Fruit fly (Drosophila melanogaster) whole organism, embryonic: Measurements from ENCODE around the gene Ir31a.

Experiments
- CG10565 ChIP-seq: fragments of 200-800 bp; sonication (Bioruptor generic); optimal IDR thresholded peaks from 3 replicates; lab custom pipeline; 2016; ENCODE audit warnings: missing biosample characterization, mild to moderate bottlenecking, missing genetic modification characterization
- CG10959 ChIP-seq: fragments of 200-800 bp; sonication (Bioruptor generic); IDR thresholded peaks from 2 replicates; pipeline ENCODE4 v1.3.6; 2022; ENCODE audit warnings: missing biosample characterization, missing genetic modification characterization
- CG12071 ChIP-seq: fragments of 200-800 bp; sonication (Bioruptor generic); optimal IDR thresholded peaks from 3 replicates; lab custom pipeline; 2018; ENCODE audit warnings: missing biosample characterization, mild to moderate bottlenecking, missing genetic modification characterization
- CG12104 ChIP-seq: fragments of 200-800 bp; sonication (Bioruptor generic); optimal IDR thresholded peaks from 3 replicates; lab custom pipeline; 2016; ENCODE audit warnings: missing biosample characterization, missing genetic modification characterization
- CG12299 ChIP-seq: fragments of 200-800 bp; sonication (Bioruptor generic); optimal IDR thresholded peaks from 2 replicates; lab custom pipeline; 2018; ENCODE audit warnings: missing biosample characterization, mild to moderate bottlenecking, missing genetic modification characterization
- CG13123 ChIP-seq: fragments of 200-800 bp; sonication (Bioruptor generic); optimal IDR thresholded peaks from 2 replicates; lab custom pipeline; 2016; ENCODE audit warnings: missing biosample characterization, missing genetic modification characterization
- CG14860 ChIP-seq: fragments of 200-800 bp; sonication (Bioruptor generic); IDR thresholded peaks from 3 replicates; pipeline ENCODE4 v1.3.6; 2022; ENCODE audit warnings: missing biosample characterization, missing genetic modification characterization; ENCODE audit not compliant: partially characterized antibody
- CG17328 ChIP-seq: fragments of 200-800 bp; sonication (Bioruptor generic); IDR thresholded peaks from 2 replicates; pipeline ENCODE4 v1.3.6; 2022; ENCODE audit warnings: missing biosample characterization, missing genetic modification characterization
- CG17359 ChIP-seq: fragments of 200-800 bp; sonication (Bioruptor generic); optimal IDR thresholded peaks from 3 replicates; lab custom pipeline; 2018; ENCODE audit warnings: missing biosample characterization, mild to moderate bottlenecking, missing genetic modification characterization, moderate library complexity
- CG17568 ChIP-seq: fragments of 200-800 bp; sonication (Bioruptor generic); optimal IDR thresholded peaks from 2 replicates; lab custom pipeline; 2018; ENCODE audit warnings: missing biosample characterization, mild to moderate bottlenecking, missing genetic modification characterization, moderate library complexity
- CG17829 ChIP-seq: fragments of 200-800 bp; optimal IDR thresholded peaks from 2 replicates; lab custom pipeline; 2019; ENCODE audit warnings: missing biosample characterization, mild to moderate bottlenecking, missing genetic modification characterization, moderate library complexity
- CG18476 ChIP-seq: fragments of 200-800 bp; sonication (Bioruptor generic); optimal IDR thresholded peaks from 2 replicates; lab custom pipeline; 2016; ENCODE audit warnings: missing biosample characterization, mild to moderate bottlenecking, missing genetic modification characterization
- CG30020 ChIP-seq: fragments of 200-800 bp; optimal IDR thresholded peaks from 2 replicates; lab custom pipeline; 2019; ENCODE audit warnings: missing biosample characterization, mild to moderate bottlenecking, missing genetic modification characterization, moderate library complexity
- CG3065 ChIP-seq: fragments of 200-800 bp; sonication (Bioruptor generic); optimal IDR thresholded peaks from 2 replicates; lab custom pipeline; 2016; ENCODE audit warnings: missing biosample characterization, missing genetic modification characterization
- CG3281 ChIP-seq: fragments of 200-800 bp; sonication (Bioruptor generic); optimal IDR thresholded peaks from 3 replicates; lab custom pipeline; 2017; ENCODE audit warnings: missing biosample characterization, mild to moderate bottlenecking, missing genetic modification characterization
- CG6654 ChIP-seq: fragments of 200-800 bp; sonication (Bioruptor generic); optimal IDR thresholded peaks from 2 replicates; lab custom pipeline; 2017; ENCODE audit warnings: missing biosample characterization, mild to moderate bottlenecking, missing genetic modification characterization
- Dad ChIP-seq: fragments of 200-800 bp; sonication (Bioruptor generic); optimal IDR thresholded peaks from 3 replicates; lab custom pipeline; 2016; ENCODE audit warnings: missing biosample characterization, missing genetic modification characterization
- Dref ChIP-seq: fragments of 200-800 bp; sonication (Bioruptor generic); IDR thresholded peaks from 2 replicates; pipeline ENCODE4 v1.3.6; 2022; ENCODE audit warnings: missing biosample characterization, missing genetic modification characterization
- E2f2 ChIP-seq: fragments of 200-800 bp; sonication (Bioruptor generic); IDR thresholded peaks from 2 replicates; pipeline ENCODE4 v1.3.6; 2022; ENCODE audit warnings: missing biosample characterization, missing genetic modification characterization
- H15 ChIP-seq: fragments of 200-800 bp; sonication (Bioruptor generic); IDR thresholded peaks from 3 replicates; pipeline ENCODE4 v1.3.6; 2022; ENCODE audit warnings: missing biosample characterization, missing genetic modification characterization
- Jarid2 ChIP-seq: fragments of 200-800 bp; sonication (Bioruptor generic); optimal IDR thresholded peaks from 3 replicates; lab custom pipeline; 2017; ENCODE audit warnings: mild to moderate bottlenecking, missing biosample characterization, missing genetic modification reagents, missing genetic modification characterization
- Oli ChIP-seq: fragments of 200-800 bp; sonication (Bioruptor generic); optimal IDR thresholded peaks from 2 replicates; lab custom pipeline; 2018; ENCODE audit warnings: missing biosample characterization, mild to moderate bottlenecking, missing genetic modification characterization, moderate library complexity
- Pdp1 ChIP-seq, 2 experiments: fragments of 200-800 bp; sonication (Bioruptor generic); optimal IDR thresholded peaks; 3 replicates each; lab custom pipeline; 2016; ENCODE audit warnings: missing biosample characterization in 2 of 2, missing genetic modification characterization in 2 of 2, mild to moderate bottlenecking in 1 of 2, moderate library complexity in 1 of 2
- Side ChIP-seq: fragments of 200-800 bp; sonication (Bioruptor generic); optimal IDR thresholded peaks from 2 replicates; lab custom pipeline; 2016; ENCODE audit warnings: missing biosample characterization, missing genetic modification characterization
- Sox100B ChIP-seq: fragments of 200-800 bp; sonication (Bioruptor generic); optimal IDR thresholded peaks from 3 replicates; lab custom pipeline; 2018; ENCODE audit warnings: missing biosample characterization, mild to moderate bottlenecking, missing genetic modification characterization
- Taf1 ChIP-seq: fragments of 200-800 bp; sonication (Bioruptor generic); IDR thresholded peaks from 2 replicates; pipeline ENCODE4 v1.3.6; 2022; ENCODE audit warnings: missing biosample characterization, missing genetic modification characterization
- Xbp1 ChIP-seq: fragments of 200-800 bp; sonication (Bioruptor generic); optimal IDR thresholded peaks from 3 replicates; lab custom pipeline; 2016; ENCODE audit warnings: missing biosample characterization, mild to moderate bottlenecking, missing genetic modification characterization
- abd-A ChIP-seq: fragments of 200-800 bp; sonication (Bioruptor generic); optimal IDR thresholded peaks from 3 replicates; lab custom pipeline; 2019; ENCODE audit warnings: missing biosample characterization, mild to moderate bottlenecking, missing genetic modification characterization, moderate library complexity
- aop ChIP-seq: fragments of 200-800 bp; sonication (Bioruptor generic); IDR thresholded peaks from 2 replicates; pipeline ENCODE4 v1.3.6; 2022; ENCODE audit warnings: missing biosample characterization, missing genetic modification characterization
- bsh ChIP-seq, 2 experiments: fragments of 200-800 bp; sonication (Bioruptor generic); optimal IDR thresholded peaks; 2 replicates each; lab custom pipeline; 2017 to 2018; ENCODE audit warnings: mild to moderate bottlenecking in 2 of 2, missing biosample characterization in 2 of 2, missing genetic modification characterization in 2 of 2, moderate library complexity in 1 of 2
- cas ChIP-seq: fragments of 200-800 bp; sonication (Bioruptor generic); IDR thresholded peaks from 2 replicates; pipeline ENCODE4 v1.3.6; 2022; ENCODE audit warnings: missing biosample characterization, missing genetic modification characterization
- cato ChIP-seq: fragments of 200-800 bp; sonication (Bioruptor generic); optimal IDR thresholded peaks from 2 replicates; lab custom pipeline; 2016; ENCODE audit warnings: missing biosample characterization, missing genetic modification characterization, borderline replicate concordance
- caup ChIP-seq: fragments of 200-800 bp; sonication (Bioruptor generic); optimal IDR thresholded peaks from 3 replicates; lab custom pipeline; 2017; ENCODE audit warnings: missing biosample characterization, mild to moderate bottlenecking, missing genetic modification characterization, moderate library complexity; ENCODE audit not compliant: severe bottlenecking
- gsb ChIP-seq: fragments of 200-800 bp; sonication (Bioruptor generic); IDR thresholded peaks from 2 replicates; pipeline ENCODE4 v1.3.6; 2022; ENCODE audit warnings: missing biosample characterization, missing genetic modification characterization
- gt ChIP-seq: fragments of 200-800 bp; sonication (Bioruptor generic); IDR thresholded peaks from 2 replicates; pipeline ENCODE4 v1.3.6; 2022; ENCODE audit warnings: missing biosample characterization, missing genetic modification characterization
- hth ChIP-seq: fragments of >200 bp; optimal IDR thresholded peaks from 2 replicates; lab custom pipeline; 2017; ENCODE audit warnings: inconsistent platforms
- kah ChIP-seq: fragments of 200-800 bp; sonication (Bioruptor generic); optimal IDR thresholded peaks from 2 replicates; lab custom pipeline; 2018; ENCODE audit warnings: missing biosample characterization, mild to moderate bottlenecking, missing genetic modification characterization
- knrl ChIP-seq: fragments of 200-800 bp; sonication (Bioruptor generic); IDR thresholded peaks from 3 replicates; pipeline ENCODE4 v1.3.6; 2022; ENCODE audit warnings: missing biosample characterization, missing genetic modification characterization; ENCODE audit not compliant: partially characterized antibody
- lola ChIP-seq, 3 experiments: fragments of >200 bp in 2 of 3; fragments of 200-800 bp in 1 of 3; sonication (Bioruptor generic) in 1 of 3; optimal IDR thresholded peaks; 2 replicates each; lab custom pipeline; 2017 to 2019; ENCODE audit warnings: missing biosample characterization in 3 of 3, missing genetic modification characterization in 3 of 3, mild to moderate bottlenecking in 1 of 3, moderate library complexity in 1 of 3
- nau ChIP-seq: fragments of 200-800 bp; sonication (Bioruptor generic); optimal IDR thresholded peaks from 3 replicates; lab custom pipeline; 2017; ENCODE audit warnings: missing biosample characterization, mild to moderate bottlenecking, missing genetic modification characterization, missing genetic modification reagents
- pan ChIP-seq, 4 experiments: fragments of >200 bp in 3 of 4; fragments of 200-800 bp in 1 of 4; sonication (Bioruptor generic) in 1 of 4; optimal IDR thresholded peaks in 3 of 4; IDR thresholded peaks in 1 of 4; 2 replicates each; pipeline versions ENCODE4 v1.3.6 to Lab custom; 2017 to 2022; ENCODE audit warnings: missing biosample characterization in 2 of 4, missing genetic modification characterization in 2 of 4, mixed read lengths in 1 of 4
- pum ChIP-seq: fragments of 200-800 bp; sonication (Bioruptor generic); optimal IDR thresholded peaks from 2 replicates; lab custom pipeline; 2016; ENCODE audit warnings: missing biosample characterization, missing genetic modification characterization
- sens ChIP-seq: fragments of 200-800 bp; sonication (Bioruptor generic); peaks from one replicate; lab custom pipeline; 2016; ENCODE audit warnings: missing biosample characterization, missing genetic modification characterization
- shn ChIP-seq: fragments of 200-800 bp; sonication (Bioruptor generic); optimal IDR thresholded peaks from 3 replicates; lab custom pipeline; 2016; ENCODE audit warnings: missing biosample characterization, missing genetic modification characterization
- twi ChIP-seq: fragments of 200-800 bp; optimal IDR thresholded peaks from 2 replicates; lab custom pipeline; 2019; ENCODE audit warnings: missing biosample characterization, mild to moderate bottlenecking, missing genetic modification characterization, moderate library complexity
- unc-4 ChIP-seq: fragments of 200-800 bp; sonication (Bioruptor generic); IDR thresholded peaks from 2 replicates; pipeline ENCODE4 v1.3.6; 2022; ENCODE audit warnings: missing biosample characterization, missing genetic modification characterization; ENCODE audit not compliant: partially characterized antibody

Gene Ir31a

DNA sequence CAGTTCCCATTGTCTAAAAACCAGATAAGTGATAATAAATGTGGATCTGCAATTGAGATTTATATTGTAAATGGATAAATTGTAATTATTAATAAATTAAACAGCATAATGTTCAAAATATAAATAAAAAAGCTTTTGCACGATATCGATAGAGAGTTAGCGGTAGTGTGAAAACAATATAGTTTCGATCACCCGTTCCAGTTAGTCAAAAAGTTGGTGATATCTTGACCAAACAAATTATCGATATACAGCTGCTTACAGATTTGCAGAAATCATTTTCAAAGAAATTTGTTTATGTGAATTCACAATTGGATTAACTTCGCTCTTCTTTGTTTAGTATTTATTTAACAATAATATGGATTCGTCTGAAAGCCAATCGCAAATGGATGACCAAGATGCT is 33.8 kb downstream of the Ir31a start, which contains the start of gene Nse4 (continued):
- no peak for TF ChIP-seq gsb
- no peak for TF ChIP-seq CG12071 (GFP tag; lab: Kevin White, UChicago)
- TF ChIP-seq, all 482 proteins: peak for 65

DNA sequence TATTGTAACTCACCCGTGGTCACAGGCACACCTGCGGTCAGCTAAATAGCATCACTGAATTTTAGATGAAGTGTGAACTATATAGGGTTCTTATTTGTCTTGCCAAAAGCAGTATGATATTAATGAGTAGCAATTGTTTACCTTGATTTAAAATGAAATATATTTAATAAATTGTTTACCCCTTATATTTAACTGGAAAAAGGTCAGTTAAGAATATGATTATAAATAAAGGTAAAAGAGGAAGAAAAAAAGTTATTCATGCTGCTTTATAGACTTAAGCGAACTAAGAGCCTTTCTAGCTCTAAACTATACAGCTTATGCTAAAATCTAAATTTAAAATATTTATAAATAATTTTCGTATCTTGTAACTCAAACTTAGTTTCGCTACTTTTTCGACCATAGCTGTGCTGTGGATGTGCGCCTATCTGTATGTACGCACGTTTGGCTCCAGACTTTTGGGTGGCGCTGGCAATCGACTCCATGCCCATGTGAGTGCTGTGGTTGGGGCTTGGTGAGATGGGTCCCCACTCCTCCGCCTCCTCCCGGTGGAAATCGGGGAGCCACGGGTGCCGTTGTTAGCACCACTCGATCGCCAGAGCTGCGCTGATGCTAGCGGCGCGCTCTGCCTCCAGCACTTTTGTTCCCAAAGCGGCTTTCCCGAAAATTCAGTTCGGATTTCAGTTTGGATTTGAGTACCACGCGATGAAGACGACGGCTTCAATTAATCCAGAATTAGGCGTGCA is 36.9 kb downstream of the Ir31a start, which contains the start of gene loh:
Gene loh, plus strand, starts transcription at position 487 of the 743 bp plus-strand sequence.
- TF ChIP-seq E2f2 (GFP tag; lab: Robert Waterston, UW): peak; percentile 30; the same call in 1 of the 2 replicates
- no peak for TF ChIP-seq shn
- TF ChIP-seq Jarid2 (GFP tag; lab: Kevin White, UChicago): no peak
- TF ChIP-seq unc-4 (GFP tag; lab: Robert Waterston, UW): no peak
- TF ChIP-seq CG17568: no peak
- peak; percentile 35 for TF ChIP-seq kah (GFP tag; lab: Kevin White, UChicago)
- peak; percentile 65 for TF ChIP-seq CG17829 (tag; lab: Kevin White, UChicago)
- TF ChIP-seq cato (GFP tag; lab: Kevin White, UChicago): peak; percentile 21
- peak; percentile 74 for TF ChIP-seq Oli (tag; lab: Kevin White, UChicago)
- no peak for TF ChIP-seq aop (GFP tag; lab: Robert Waterston, UW)
- TF ChIP-seq CG14860 (GFP tag; lab: Robert Waterston, UW): no peak
- TF ChIP-seq nau (GFP tag; lab: Kevin White, UChicago): no peak
- TF ChIP-seq CG10959 (GFP tag; lab: Robert Waterston, UW): no peak
- TF ChIP-seq cas (GFP tag; lab: Robert Waterston, UW): no peak
- TF ChIP-seq CG17359 (tag; lab: Kevin White, UChicago): peak; percentile 52
- TF ChIP-seq twi (tag; lab: Kevin White, UChicago): peak; percentile 42
- TF ChIP-seq sens (GFP tag; lab: Kevin White, UChicago): peak; percentile 75
- peak; percentile 38 for TF ChIP-seq CG30020 (tag; lab: Kevin White, UChicago)
- 0 out of 2 replicates have a peak, but pooled peaks have one; percentile 26 for TF ChIP-seq Taf1 (GFP tag; lab: Robert Waterston, UW)
- TF ChIP-seq CG17328 (GFP tag; lab: Robert Waterston, UW): no peak
- peak; percentile 43 for TF ChIP-seq CG18476 (GFP tag; lab: Kevin White, UChicago)
- TF ChIP-seq CG12104: peak; percentile 49
- TF ChIP-seq Side (GFP tag; lab: Kevin White, UChicago): no peak
- no peak for TF ChIP-seq Pdp1 (GFP tag; optimal IDR thresholded peaks at IDR 0.05; lab: Kevin White, UChicago)
- TF ChIP-seq H15: no peak
- TF ChIP-seq CG13123 (GFP tag; lab: Kevin White, UChicago): no peak
- TF ChIP-seq pum (GFP tag; lab: Kevin White, UChicago): no peak
- TF ChIP-seq Dref (GFP tag; lab: Robert Waterston, UW): no peak
- TF ChIP-seq lola (GFP tag; optimal IDR thresholded peaks at IDR 0.05; lab: Kevin White, UChicago): peak in 1 of 3 experiments; percentile 79
- no peak for TF ChIP-seq caup (GFP tag; lab: Kevin White, UChicago)
- TF ChIP-seq Dad (GFP tag; lab: Kevin White, UChicago): no peak
- peak in 1 of 2 experiments; percentile 63 for TF ChIP-seq bsh (GFP tag; optimal IDR thresholded peaks at IDR 0.05; lab: Kevin White, UChicago)
- no peak for TF ChIP-seq CG10565 (GFP tag; lab: Kevin White, UChicago)
- TF ChIP-seq pan (optimal IDR thresholded peaks at IDR 0.05; lab: Kevin White, UChicago): no peak
- peak in 1 of 2 experiments; percentile 38 for TF ChIP-seq pan (GFP tag; optimal IDR thresholded peaks at IDR 0.05 in 1 of 2, IDR thresholded peaks at IDR 0.05 in 1 of 2)
- TF ChIP-seq knrl (GFP tag; lab: Robert Waterston, UW): no peak
- no peak for TF ChIP-seq gt (GFP tag; lab: Robert Waterston, UW)
- peak; percentile 50 for TF ChIP-seq CG3281 (GFP tag; lab: Kevin White, UChicago)
- TF ChIP-seq hth: no peak
- peak; percentile 46 for TF ChIP-seq Xbp1 (GFP tag; lab: Kevin White, UChicago)
- no peak for TF ChIP-seq abd-A (tag; lab: Kevin White, UChicago)
- TF ChIP-seq CG6654 (GFP tag; lab: Kevin White, UChicago): no peak
- TF ChIP-seq CG3065 (GFP tag; lab: Kevin White, UChicago): no peak
- TF ChIP-seq Sox100B: peak; percentile 85
- peak; percentile 42 for TF ChIP-seq CG12299 (tag; lab: Kevin White, UChicago)
